Fruit fly (Drosophila melanogaster): ENCODE results near the gene glob3.

DNA sequence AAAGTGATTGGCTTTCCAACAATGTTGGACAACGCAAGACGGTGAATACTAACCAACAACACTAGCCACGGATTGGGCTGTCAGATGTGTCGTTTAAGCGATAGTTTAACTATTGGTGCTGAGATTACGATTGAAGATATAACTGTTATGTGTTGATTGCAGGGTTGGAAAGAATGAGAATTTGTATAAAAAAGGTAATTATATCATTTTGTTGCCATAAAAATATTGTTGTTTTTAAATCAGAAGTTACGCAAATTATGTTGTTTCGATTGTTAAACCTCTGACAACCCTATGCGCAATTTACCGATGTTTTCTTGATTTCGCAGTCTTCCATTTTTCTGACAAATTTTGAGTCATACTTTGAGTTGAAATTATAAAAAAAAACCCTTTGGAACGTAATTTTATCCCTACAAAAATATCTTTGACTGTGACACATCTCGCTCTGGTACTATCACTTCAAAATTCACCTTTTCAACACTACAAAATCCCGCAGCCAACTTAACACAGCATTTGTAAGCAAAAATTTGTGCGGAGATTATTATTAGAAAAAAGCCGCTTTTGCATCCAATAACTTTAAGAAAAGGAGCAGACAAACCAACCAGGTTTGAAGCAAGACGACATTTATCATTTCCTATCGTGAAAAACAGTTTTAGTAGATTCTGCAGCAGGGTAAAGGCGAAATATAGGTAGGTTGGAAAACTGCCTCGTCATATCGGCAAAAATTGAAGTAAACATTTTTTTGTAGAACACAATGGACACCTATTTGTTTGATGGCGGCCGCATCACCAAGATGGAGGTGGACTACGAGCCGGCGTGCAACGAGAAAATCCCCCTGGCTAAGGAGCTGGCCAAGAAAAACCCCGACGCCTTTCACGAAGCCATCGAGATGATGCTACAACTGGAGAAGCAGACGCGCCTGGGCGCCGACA lies 40.6 kb upstream of the glob3 start, which contains the start of the genes Hat1 and Rpn5:
- TF ChIP-seq eg (GFP tag; IDR thresholded peaks at IDR 0.05): peak; percentile 61; the same call in 2 of the 3 replicates
- peak; percentile 91 for TF ChIP-seq Sox14 (GFP tag; optimal IDR thresholded peaks at IDR 0.05)
- TF ChIP-seq OdsH (GFP tag; optimal IDR thresholded peaks at IDR 0.05): peak; percentile 92
- TF ChIP-seq salr (GFP tag; optimal IDR thresholded peaks at IDR 0.05): peak; percentile 55 to 92
- peak; percentile 89 for TF ChIP-seq Smox (GFP tag; optimal IDR thresholded peaks at IDR 0.05)
- peak; percentile 48; the same call in 2 of the 3 replicates for TF ChIP-seq CG8119 (GFP tag; IDR thresholded peaks at IDR 0.05)
- TF ChIP-seq CG3032 (tag; optimal IDR thresholded peaks at IDR 0.05): peak; percentile 67
- TF ChIP-seq Sox102F (GFP tag; optimal IDR thresholded peaks at IDR 0.05): peak; percentile 87
- peak; percentile 86 for TF ChIP-seq CG3919 (GFP tag; optimal IDR thresholded peaks at IDR 0.05)
- TF ChIP-seq CG15336 (GFP tag; IDR thresholded peaks at IDR 0.05): peak; percentile 41; the same call in 1 of the 2 replicates
- TF ChIP-seq CG11902 (GFP tag; optimal IDR thresholded peaks at IDR 0.05): peak; percentile 81
- peak; percentile 67 for TF ChIP-seq net (GFP tag; optimal IDR thresholded peaks at IDR 0.05)
- peak; percentile 8 for TF ChIP-seq CG9139 (GFP tag; optimal IDR thresholded peaks at IDR 0.05)
- TF ChIP-seq CG4318 (GFP tag; optimal IDR thresholded peaks at IDR 0.05): peak; percentile 64

All from whole organism, prepupa.